Fruit fly (Drosophila melanogaster) whole organism, embryonic: Measurements from ENCODE around the gene orb.

ENCODE experiments used
- CG10565 ChIP-seq: fragments of 200-800 bp; sonication (Bioruptor generic); optimal IDR thresholded peaks from 3 replicates; lab custom pipeline; 2016; ENCODE audit warnings: missing biosample characterization, mild to moderate bottlenecking, missing genetic modification characterization
- CG15479 ChIP-seq: fragments of 200-800 bp; sonication (Bioruptor generic); optimal IDR thresholded peaks from 3 replicates; lab custom pipeline; 2019; ENCODE audit warnings: missing biosample characterization, mild to moderate bottlenecking, missing genetic modification characterization, moderate library complexity
- CG16815 ChIP-seq: fragments of 200-800 bp; sonication (Bioruptor generic); optimal IDR thresholded peaks from 3 replicates; lab custom pipeline; 2017; ENCODE audit warnings: missing biosample characterization, mild to moderate bottlenecking, missing genetic modification characterization
- CG17568 ChIP-seq: fragments of 200-800 bp; sonication (Bioruptor generic); optimal IDR thresholded peaks from 2 replicates; lab custom pipeline; 2018; ENCODE audit warnings: missing biosample characterization, mild to moderate bottlenecking, missing genetic modification characterization, moderate library complexity
- CG1832 ChIP-seq: fragments of 200-800 bp; sonication (Bioruptor generic); optimal IDR thresholded peaks from 2 replicates; lab custom pipeline; 2017; ENCODE audit warnings: missing biosample characterization, mild to moderate bottlenecking, missing genetic modification characterization, inconsistent platforms
- CG18619 ChIP-seq: fragments of 200-800 bp; sonication (Bioruptor generic); optimal IDR thresholded peaks from 3 replicates; lab custom pipeline; 2017; ENCODE audit warnings: missing biosample characterization, mild to moderate bottlenecking, missing genetic modification characterization
- CG2120 ChIP-seq: fragments of 200-800 bp; sonication (Bioruptor generic); optimal IDR thresholded peaks from 3 replicates; lab custom pipeline; 2016; ENCODE audit warnings: missing biosample characterization, missing genetic modification characterization
- CG2678 ChIP-seq: fragments of 200-800 bp; sonication (Bioruptor generic); optimal IDR thresholded peaks from 3 replicates; lab custom pipeline; 2019; ENCODE audit warnings: missing biosample characterization, mild to moderate bottlenecking, missing genetic modification characterization, moderate library complexity
- CG2712 ChIP-seq: fragments of 200-800 bp; optimal IDR thresholded peaks from 3 replicates; lab custom pipeline; 2019; ENCODE audit warnings: missing biosample characterization, mild to moderate bottlenecking, missing genetic modification characterization, moderate library complexity
- CG2875 ChIP-seq: fragments of 200-800 bp; sonication (Bioruptor generic); optimal IDR thresholded peaks from 2 replicates; lab custom pipeline; 2017; ENCODE audit warnings: missing biosample characterization, mild to moderate bottlenecking, missing genetic modification characterization, missing genetic modification reagents
- CG31224 ChIP-seq: fragments of 200-800 bp; sonication (Bioruptor generic); IDR thresholded peaks from 2 replicates; pipeline ENCODE4 v1.3.6; 2022; ENCODE audit warnings: missing biosample characterization, missing genetic modification characterization
- CG3281 ChIP-seq: fragments of 200-800 bp; sonication (Bioruptor generic); optimal IDR thresholded peaks from 3 replicates; lab custom pipeline; 2017; ENCODE audit warnings: missing biosample characterization, mild to moderate bottlenecking, missing genetic modification characterization
- CG34376 ChIP-seq: fragments of 200-800 bp; sonication (Bioruptor generic); optimal IDR thresholded peaks from 2 replicates; lab custom pipeline; 2018; ENCODE audit warnings: missing biosample characterization, mild to moderate bottlenecking, missing genetic modification characterization
- CG4360 ChIP-seq: fragments of 200-800 bp; sonication (Bioruptor generic); IDR thresholded peaks from 2 replicates; pipeline ENCODE4 v1.3.6; 2022; ENCODE audit warnings: missing biosample characterization, missing genetic modification characterization
- CG43689 ChIP-seq: fragments of 200-800 bp; sonication (Bioruptor generic); IDR thresholded peaks from 2 replicates; pipeline ENCODE4 v1.3.6; 2022; ENCODE audit warnings: missing biosample characterization, missing genetic modification characterization
- CG5245 ChIP-seq: fragments of 200-800 bp; sonication (Bioruptor generic); optimal IDR thresholded peaks from 3 replicates; lab custom pipeline; 2016; ENCODE audit warnings: missing biosample characterization, missing genetic modification characterization
- CoRest ChIP-seq: fragments of 200-800 bp; sonication (Bioruptor generic); optimal IDR thresholded peaks from 3 replicates; lab custom pipeline; 2018; ENCODE audit warnings: missing biosample characterization, mild to moderate bottlenecking, missing genetic modification characterization, moderate library complexity
- Dad ChIP-seq: fragments of 200-800 bp; sonication (Bioruptor generic); optimal IDR thresholded peaks from 3 replicates; lab custom pipeline; 2016; ENCODE audit warnings: missing biosample characterization, missing genetic modification characterization
- E2f2 ChIP-seq: fragments of 200-800 bp; sonication (Bioruptor generic); IDR thresholded peaks from 2 replicates; pipeline ENCODE4 v1.3.6; 2022; ENCODE audit warnings: missing biosample characterization, missing genetic modification characterization
- Ets65A ChIP-seq: fragments of 200-800 bp; sonication (Bioruptor generic); peaks from one replicate; lab custom pipeline; 2016; ENCODE audit warnings: missing biosample characterization, missing genetic modification characterization
- Fer3 ChIP-seq: fragments of 200-800 bp; sonication (Bioruptor generic); optimal IDR thresholded peaks from 2 replicates; lab custom pipeline; 2018; ENCODE audit warnings: missing biosample characterization, mild to moderate bottlenecking, missing genetic modification characterization, moderate library complexity
- GATAe ChIP-seq: fragments of 200-800 bp; sonication (Bioruptor generic); conservative IDR thresholded peaks from 2 replicates; pipeline ENCODE4 v1.3.6; 2022; ENCODE audit warnings: missing biosample characterization, missing genetic modification characterization
- H15 ChIP-seq: fragments of 200-800 bp; sonication (Bioruptor generic); IDR thresholded peaks from 3 replicates; pipeline ENCODE4 v1.3.6; 2022; ENCODE audit warnings: missing biosample characterization, missing genetic modification characterization
- H2.0 ChIP-seq: fragments of 200-800 bp; sonication (Bioruptor generic); IDR thresholded peaks from 2 replicates; pipeline ENCODE4 v1.3.6; 2022; ENCODE audit warnings: missing biosample characterization, missing genetic modification characterization
- Hr78 ChIP-seq, 2 experiments: fragments of 200-800 bp in 1 of 2; fragments of >200 bp in 1 of 2; sonication (Bioruptor generic) in 1 of 2; optimal IDR thresholded peaks; 2 replicates each; lab custom pipeline; 2017 to 2019; ENCODE audit warnings: missing biosample characterization in 2 of 2, missing genetic modification characterization in 2 of 2, mild to moderate bottlenecking in 1 of 2, moderate library complexity in 1 of 2
- MBD-R2 ChIP-seq: fragments of 200-800 bp; sonication (Bioruptor generic); IDR thresholded peaks from 2 replicates; pipeline ENCODE4 v1.3.6; 2022; ENCODE audit warnings: missing biosample characterization, missing genetic modification characterization
- MTF-1 ChIP-seq: fragments of 200-800 bp; sonication (Bioruptor generic); optimal IDR thresholded peaks from 2 replicates; lab custom pipeline; 2018; ENCODE audit warnings: missing biosample characterization, mild to moderate bottlenecking, missing genetic modification characterization, borderline replicate concordance
- NC2α ChIP-seq: fragments of 200-800 bp; sonication (Bioruptor generic); optimal IDR thresholded peaks from 2 replicates; lab custom pipeline; 2016; ENCODE audit warnings: missing biosample characterization, missing genetic modification characterization
- Side ChIP-seq: fragments of 200-800 bp; sonication (Bioruptor generic); optimal IDR thresholded peaks from 2 replicates; lab custom pipeline; 2016; ENCODE audit warnings: missing biosample characterization, missing genetic modification characterization
- abd-A ChIP-seq: fragments of 200-800 bp; sonication (Bioruptor generic); optimal IDR thresholded peaks from 3 replicates; lab custom pipeline; 2019; ENCODE audit warnings: missing biosample characterization, mild to moderate bottlenecking, missing genetic modification characterization, moderate library complexity
- bsh ChIP-seq, 2 experiments: fragments of 200-800 bp; sonication (Bioruptor generic); optimal IDR thresholded peaks; 2 replicates each; lab custom pipeline; 2017 to 2018; ENCODE audit warnings: mild to moderate bottlenecking in 2 of 2, missing biosample characterization in 2 of 2, missing genetic modification characterization in 2 of 2, moderate library complexity in 1 of 2
- cg ChIP-seq: fragments of 200-800 bp; sonication (Bioruptor generic); optimal IDR thresholded peaks from 3 replicates; lab custom pipeline; 2019; ENCODE audit warnings: missing biosample characterization, mild to moderate bottlenecking, missing genetic modification characterization, moderate library complexity
- chn ChIP-seq: fragments of 200-800 bp; sonication (Bioruptor generic); optimal IDR thresholded peaks from 2 replicates; lab custom pipeline; 2016; ENCODE audit warnings: missing biosample characterization, missing genetic modification characterization
- ci ChIP-seq: fragments of 200-800 bp; sonication (Bioruptor generic); IDR thresholded peaks from 3 replicates; pipeline ENCODE4 v1.3.6; 2022; ENCODE audit warnings: missing biosample characterization, missing genetic modification characterization
- dmrt11E ChIP-seq: fragments of 200-800 bp; sonication (Bioruptor generic); optimal IDR thresholded peaks from 3 replicates; lab custom pipeline; 2018; ENCODE audit warnings: missing biosample characterization, mild to moderate bottlenecking, missing genetic modification characterization, moderate library complexity
- eyg ChIP-seq: fragments of 200-800 bp; sonication (Bioruptor generic); optimal IDR thresholded peaks from 3 replicates; lab custom pipeline; 2016; ENCODE audit warnings: missing biosample characterization, missing genetic modification characterization
- gt ChIP-seq: fragments of 200-800 bp; sonication (Bioruptor generic); IDR thresholded peaks from 2 replicates; pipeline ENCODE4 v1.3.6; 2022; ENCODE audit warnings: missing biosample characterization, missing genetic modification characterization
- insv ChIP-seq, 2 experiments: fragments of 200-800 bp; sonication (Bioruptor generic); optimal IDR thresholded peaks; 3 replicates each; lab custom pipeline; 2016 to 2018; ENCODE audit warnings: missing biosample characterization in 2 of 2, missing genetic modification characterization in 2 of 2
- kni ChIP-seq: fragments of 200-800 bp; sonication (Bioruptor generic); optimal IDR thresholded peaks from 3 replicates; lab custom pipeline; 2017; ENCODE audit warnings: mild to moderate bottlenecking, missing biosample characterization, missing genetic modification reagents, missing genetic modification characterization
- knrl ChIP-seq: fragments of 200-800 bp; sonication (Bioruptor generic); IDR thresholded peaks from 3 replicates; pipeline ENCODE4 v1.3.6; 2022; ENCODE audit warnings: missing biosample characterization, missing genetic modification characterization; ENCODE audit not compliant: partially characterized antibody
- oc ChIP-seq: fragments of 200-800 bp; sonication (Bioruptor generic); optimal IDR thresholded peaks from 2 replicates; lab custom pipeline; 2018; ENCODE audit warnings: missing biosample characterization, mild to moderate bottlenecking, missing genetic modification characterization, moderate library complexity
- pan ChIP-seq, 4 experiments: fragments of >200 bp in 3 of 4; fragments of 200-800 bp in 1 of 4; sonication (Bioruptor generic) in 1 of 4; optimal IDR thresholded peaks in 3 of 4; IDR thresholded peaks in 1 of 4; 2 replicates each; pipeline versions ENCODE4 v1.3.6 to Lab custom; 2017 to 2022; ENCODE audit warnings: missing biosample characterization in 2 of 4, missing genetic modification characterization in 2 of 4, mixed read lengths in 1 of 4
- sc ChIP-seq, 3 experiments: fragments of >200 bp in 2 of 3; fragments of 200-800 bp in 1 of 3; sonication (Bioruptor generic) in 1 of 3; optimal IDR thresholded peaks; 2 replicates in 2 of 3; 3 replicates in 1 of 3; lab custom pipeline; 2017; ENCODE audit warnings: mild to moderate bottlenecking in 1 of 3, missing biosample characterization in 1 of 3, missing genetic modification characterization in 1 of 3, missing genetic modification reagents in 1 of 3
- slou ChIP-seq: fragments of 200-800 bp; sonication (Bioruptor generic); optimal IDR thresholded peaks from 3 replicates; lab custom pipeline; 2016; ENCODE audit warnings: missing biosample characterization, missing genetic modification characterization
- sqz ChIP-seq: fragments of 200-800 bp; sonication (Bioruptor generic); optimal IDR thresholded peaks from 3 replicates; lab custom pipeline; 2018; ENCODE audit warnings: missing biosample characterization, mild to moderate bottlenecking, missing genetic modification characterization
- stwl ChIP-seq: fragments of 200-800 bp; sonication (Bioruptor generic); optimal IDR thresholded peaks from 3 replicates; lab custom pipeline; 2018; ENCODE audit warnings: missing biosample characterization, mild to moderate bottlenecking, missing genetic modification characterization, moderate library complexity
- toy ChIP-seq: fragments of 200-800 bp; sonication (Bioruptor generic); IDR thresholded peaks from 2 replicates; pipeline ENCODE4 v1.3.6; 2022; ENCODE audit warnings: missing biosample characterization, missing genetic modification characterization
- twi ChIP-seq: fragments of 200-800 bp; optimal IDR thresholded peaks from 2 replicates; lab custom pipeline; 2019; ENCODE audit warnings: missing biosample characterization, mild to moderate bottlenecking, missing genetic modification characterization, moderate library complexity
- vnd ChIP-seq: fragments of 200-800 bp; sonication (Bioruptor generic); IDR thresholded peaks from 3 replicates; pipeline ENCODE4 v1.3.6; 2022; ENCODE audit warnings: missing biosample characterization, missing genetic modification characterization; ENCODE audit not compliant: partially characterized antibody

orb gene

DNA sequence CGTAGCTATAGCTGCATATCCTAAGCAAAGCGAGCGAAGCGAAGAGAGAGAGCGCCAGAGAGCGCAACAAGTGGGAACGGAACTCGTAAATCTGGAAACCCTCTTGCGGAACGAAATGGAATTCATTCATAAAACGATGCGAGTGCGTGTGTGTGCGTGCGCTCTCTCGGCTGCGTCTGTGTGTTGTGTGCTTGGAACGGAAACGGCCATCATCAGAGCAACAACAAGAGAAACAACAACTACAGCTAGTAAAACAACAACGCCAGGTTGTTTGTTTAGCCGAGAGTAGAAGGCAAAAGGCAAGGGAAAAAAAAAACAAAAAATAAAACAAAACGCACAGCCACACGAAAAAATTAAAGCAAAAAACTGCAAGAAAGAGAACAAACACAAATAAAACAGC is 33.7 kb upstream of the orb start (continued):
- TF ChIP-seq CG43689 (GFP tag; lab: Robert Waterston, UW) (no peak), insv (GFP tag; optimal IDR thresholded peaks at IDR 0.05; lab: Kevin White, UChicago) (peak in 1 of 2 experiments; percentile 15), CG18619 (GFP tag; lab: Kevin White, UChicago) (no peak), eyg (peak; percentile 23), Fer3 (tag; lab: Kevin White, UChicago) (peak; percentile 48), CG17568 (GFP tag; lab: Kevin White, UChicago) (peak; percentile 65), CG2712 (tag; lab: Kevin White, UChicago) (peak; percentile 32), CG15479 (GFP tag; lab: Kevin White, UChicago) (peak; percentile 57), vnd (no peak), GATAe (no peak), sc (optimal IDR thresholded peaks at IDR 0.05; lab: Kevin White, UChicago) (no peak), sc (GFP tag; optimal IDR thresholded peaks at IDR 0.05; lab: Kevin White, UChicago) (no peak), CG34376 (GFP tag; lab: Kevin White, UChicago) (peak; percentile 76), H15 (no peak), knrl (GFP tag; lab: Robert Waterston, UW) (no peak), dmrt11E (no peak), Ets65A (GFP tag; lab: Kevin White, UChicago) (peak; percentile 90), CG5245 (no peak), NC2α (GFP tag; lab: Kevin White, UChicago) (peak; percentile 71), CoRest (tag; lab: Kevin White, UChicago) (no peak), E2f2 (0 out of 2 replicates have a peak, but pooled peaks have one; percentile 16), gt (GFP tag; lab: Robert Waterston, UW) (no peak), ci (peak; percentile 82), CG31224 (GFP tag; lab: Robert Waterston, UW) (no peak), CG10565 (no peak), slou (GFP tag; lab: Kevin White, UChicago) (no peak), CG16815 (GFP tag; lab: Kevin White, UChicago) (no peak), Dad (GFP tag; lab: Kevin White, UChicago) (no peak), CG4360 (GFP tag; lab: Robert Waterston, UW) (peak; percentile 97), abd-A (tag; lab: Kevin White, UChicago) (peak; percentile 49), MTF-1 (GFP tag; lab: Kevin White, UChicago) (peak; percentile 68), kni (GFP tag; lab: Kevin White, UChicago) (peak; percentile 85), Side (peak; percentile 49), CG2875 (peak; percentile 39), CG3281 (peak; percentile 50), Hr78 (GFP tag; optimal IDR thresholded peaks at IDR 0.05; lab: Kevin White, UChicago) (no peak), CG1832 (GFP tag; lab: Kevin White, UChicago) (no peak), CG2120 (GFP tag; lab: Kevin White, UChicago) (no peak), chn (GFP tag; lab: Kevin White, UChicago) (no peak), twi (tag; lab: Kevin White, UChicago) (peak; percentile 16), MBD-R2 (GFP tag; lab: Robert Waterston, UW) (peak; percentile 13; the same call in 1 of the 2 replicates), stwl (tag; lab: Kevin White, UChicago) (peak; percentile 21), sqz (peak; percentile 70), toy (GFP tag; lab: Robert Waterston, UW) (no peak), oc (tag; lab: Kevin White, UChicago) (peak; percentile 50), H2.0 (GFP tag; lab: Robert Waterston, UW) (no peak), cg (GFP tag; lab: Kevin White, UChicago) (peak; percentile 90), CG2678 (peak; percentile 34), pan (optimal IDR thresholded peaks at IDR 0.05; lab: Kevin White, UChicago) (no peak), pan (GFP tag; optimal IDR thresholded peaks at IDR 0.05 in 1 of 2, IDR thresholded peaks at IDR 0.05 in 1 of 2) (peak in 1 of 2 experiments; percentile 43), bsh (GFP tag; optimal IDR thresholded peaks at IDR 0.05; lab: Kevin White, UChicago) (peak; percentile 27 to 41)
